Worm (Caenorhabditis elegans): ENCODE results near the gene cex-2.

DNA sequence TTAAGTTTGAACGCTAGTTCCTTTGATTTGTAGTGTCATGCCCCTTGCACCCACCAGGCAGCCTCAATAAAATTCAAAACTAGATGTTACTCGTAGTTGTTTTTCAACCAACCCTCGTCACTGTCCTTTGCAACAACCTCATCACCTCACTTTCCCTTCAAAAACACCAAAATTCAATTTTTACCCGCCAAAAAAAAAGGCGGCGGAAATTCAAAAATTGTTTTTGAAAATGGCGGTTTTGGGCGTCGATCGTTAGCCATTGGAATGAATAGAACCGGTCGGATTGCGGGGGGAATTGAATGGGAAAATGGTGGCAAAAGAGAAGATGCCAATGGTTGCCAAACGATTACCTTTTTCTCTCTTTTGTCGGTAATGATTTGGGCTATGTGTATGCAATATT lies 29.2 kb downstream of the cex-2 start:
- TF ChIP-seq him-1 (tag; optimal IDR thresholded peaks at IDR 0.05) (no peak), dao-5 (tag; optimal IDR thresholded peaks at IDR 0.05) (no peak)

Measured in whole organism, L4/young adult.